Fruit fly (Drosophila melanogaster) whole organism, embryonic: ENCODE data around the gene Gld2.

ENCODE experiments used
- CG1024 ChIP-seq: fragments of 200-800 bp; sonication (Bioruptor generic); IDR thresholded peaks from 2 replicates; pipeline ENCODE4 v1.3.6; 2022; ENCODE audit warnings: missing biosample characterization, missing genetic modification characterization
- CG1233 ChIP-seq: fragments of 200-800 bp; sonication (Bioruptor generic); optimal IDR thresholded peaks from 4 replicates; lab custom pipeline; 2018; ENCODE audit warnings: missing biosample characterization, mild to moderate bottlenecking, missing genetic modification characterization
- CG13296 ChIP-seq: fragments of 200-800 bp; sonication (Bioruptor generic); optimal IDR thresholded peaks from 3 replicates; lab custom pipeline; 2018; ENCODE audit warnings: missing biosample characterization, mild to moderate bottlenecking, missing genetic modification characterization
- CG14710 ChIP-seq: fragments of 200-800 bp; sonication (Bioruptor generic); optimal IDR thresholded peaks from 3 replicates; lab custom pipeline; 2019; ENCODE audit warnings: missing biosample characterization, mild to moderate bottlenecking, missing genetic modification characterization, moderate library complexity
- CG15601 ChIP-seq: fragments of 200-800 bp; sonication (Bioruptor generic); optimal IDR thresholded peaks from 3 replicates; lab custom pipeline; 2019; ENCODE audit warnings: missing biosample characterization, mild to moderate bottlenecking, missing genetic modification characterization, moderate library complexity
- CG16813 ChIP-seq: fragments of 200-800 bp; sonication (Bioruptor generic); IDR thresholded peaks from 3 replicates; pipeline ENCODE4 v1.3.6; 2022; ENCODE audit warnings: missing biosample characterization, missing genetic modification characterization; ENCODE audit not compliant: partially characterized antibody
- CG17568 ChIP-seq: fragments of 200-800 bp; sonication (Bioruptor generic); optimal IDR thresholded peaks from 2 replicates; lab custom pipeline; 2018; ENCODE audit warnings: missing biosample characterization, mild to moderate bottlenecking, missing genetic modification characterization, moderate library complexity
- CG1832 ChIP-seq: fragments of 200-800 bp; sonication (Bioruptor generic); optimal IDR thresholded peaks from 2 replicates; lab custom pipeline; 2017; ENCODE audit warnings: missing biosample characterization, mild to moderate bottlenecking, missing genetic modification characterization, inconsistent platforms
- CG2712 ChIP-seq: fragments of 200-800 bp; optimal IDR thresholded peaks from 3 replicates; lab custom pipeline; 2019; ENCODE audit warnings: missing biosample characterization, mild to moderate bottlenecking, missing genetic modification characterization, moderate library complexity
- CG31365 ChIP-seq: fragments of 200-800 bp; sonication (Bioruptor generic); optimal IDR thresholded peaks from 2 replicates; lab custom pipeline; 2018; ENCODE audit warnings: missing biosample characterization, mild to moderate bottlenecking, missing genetic modification characterization
- CG33213 ChIP-seq: fragments of 200-800 bp; sonication (Bioruptor generic); optimal IDR thresholded peaks from 3 replicates; lab custom pipeline; 2016; ENCODE audit warnings: missing biosample characterization, missing genetic modification characterization
- CG4328 ChIP-seq: fragments of 200-800 bp; sonication (Bioruptor generic); optimal IDR thresholded peaks from 3 replicates; lab custom pipeline; 2017; ENCODE audit warnings: missing biosample characterization, missing genetic modification reagents, missing genetic modification characterization
- D ChIP-seq, 2 experiments: fragments of 200-800 bp in 1 of 2; fragments of >200 bp in 1 of 2; sonication (Bioruptor generic) in 1 of 2; optimal IDR thresholded peaks; 2 replicates in 1 of 2; 3 replicates in 1 of 2; lab custom pipeline; 2017; ENCODE audit warnings: mild to moderate bottlenecking in 1 of 2, missing biosample characterization in 1 of 2, missing genetic modification characterization in 1 of 2, missing genetic modification reagents in 1 of 2
- Dad ChIP-seq: fragments of 200-800 bp; sonication (Bioruptor generic); optimal IDR thresholded peaks from 3 replicates; lab custom pipeline; 2016; ENCODE audit warnings: missing biosample characterization, missing genetic modification characterization
- Dbx ChIP-seq: fragments of 200-800 bp; sonication (Bioruptor generic); IDR thresholded peaks from 3 replicates; pipeline ENCODE4 v1.3.6; 2022; ENCODE audit warnings: missing biosample characterization, missing genetic modification characterization
- Ets65A ChIP-seq: fragments of 200-800 bp; sonication (Bioruptor generic); peaks from one replicate; lab custom pipeline; 2016; ENCODE audit warnings: missing biosample characterization, missing genetic modification characterization
- H15 ChIP-seq: fragments of 200-800 bp; sonication (Bioruptor generic); IDR thresholded peaks from 3 replicates; pipeline ENCODE4 v1.3.6; 2022; ENCODE audit warnings: missing biosample characterization, missing genetic modification characterization
- HLH54F ChIP-seq: fragments of 200-800 bp; sonication (Bioruptor generic); optimal IDR thresholded peaks from 3 replicates; lab custom pipeline; 2016; ENCODE audit warnings: missing biosample characterization, missing genetic modification characterization
- MESR4 ChIP-seq: fragments of 200-800 bp; sonication (Bioruptor generic); optimal IDR thresholded peaks from 2 replicates; lab custom pipeline; 2018; ENCODE audit warnings: missing biosample characterization, mild to moderate bottlenecking, missing genetic modification characterization, moderate library complexity
- NK7.1 ChIP-seq: fragments of 200-800 bp; sonication (Bioruptor generic); optimal IDR thresholded peaks from 3 replicates; lab custom pipeline; 2016; ENCODE audit warnings: missing biosample characterization, missing genetic modification characterization
- Nf-YB ChIP-seq: fragments of 200-800 bp; sonication (Bioruptor generic); optimal IDR thresholded peaks from 3 replicates; lab custom pipeline; 2019; ENCODE audit warnings: missing biosample characterization, mild to moderate bottlenecking, missing genetic modification characterization, moderate library complexity
- Pdp1 ChIP-seq, 2 experiments: fragments of 200-800 bp; sonication (Bioruptor generic); optimal IDR thresholded peaks; 3 replicates each; lab custom pipeline; 2016; ENCODE audit warnings: missing biosample characterization in 2 of 2, missing genetic modification characterization in 2 of 2, mild to moderate bottlenecking in 1 of 2, moderate library complexity in 1 of 2
- Sox100B ChIP-seq: fragments of 200-800 bp; sonication (Bioruptor generic); optimal IDR thresholded peaks from 3 replicates; lab custom pipeline; 2018; ENCODE audit warnings: missing biosample characterization, mild to moderate bottlenecking, missing genetic modification characterization
- Sry-δ ChIP-seq: fragments of 200-800 bp; sonication (Bioruptor generic); optimal IDR thresholded peaks from 2 replicates; lab custom pipeline; 2016; ENCODE audit warnings: missing biosample characterization, missing genetic modification characterization
- Trl ChIP-seq, 3 experiments: fragments of >200 bp in 2 of 3; fragments of 200-800 bp in 1 of 3; sonication (Bioruptor generic) in 1 of 3; optimal IDR thresholded peaks; 2 replicates in 1 of 3; 3 replicates in 2 of 3; lab custom pipeline; 2016 to 2017; ENCODE audit warnings: missing biosample characterization in 1 of 3, missing genetic modification characterization in 1 of 3
- Vsx1 ChIP-seq: fragments of 200-800 bp; sonication (Bioruptor generic); optimal IDR thresholded peaks from 2 replicates; lab custom pipeline; 2017; ENCODE audit warnings: missing biosample characterization, mild to moderate bottlenecking, missing genetic modification characterization, missing genetic modification reagents
- btn ChIP-seq: fragments of 200-800 bp; sonication (Bioruptor generic); optimal IDR thresholded peaks from 2 replicates; lab custom pipeline; 2016; ENCODE audit warnings: missing biosample characterization, missing genetic modification characterization
- chm ChIP-seq: fragments of 200-800 bp; sonication (Bioruptor generic); IDR thresholded peaks from 2 replicates; pipeline ENCODE4 v1.3.6; 2022; ENCODE audit warnings: missing biosample characterization, missing genetic modification characterization
- dpn ChIP-seq, 2 experiments: fragments of 200-800 bp; sonication (Bioruptor generic); optimal IDR thresholded peaks; 3 replicates each; lab custom pipeline; 2016; ENCODE audit warnings: missing biosample characterization in 2 of 2, missing genetic modification characterization in 2 of 2
- en ChIP-seq: fragments of 200-800 bp; sonication (Bioruptor generic); optimal IDR thresholded peaks from 2 replicates; lab custom pipeline; 2016; ENCODE audit warnings: missing biosample characterization, missing genetic modification characterization
- ewg ChIP-seq: fragments of 200-800 bp; sonication (Bioruptor generic); optimal IDR thresholded peaks from 3 replicates; lab custom pipeline; 2017; ENCODE audit warnings: mild to moderate bottlenecking, missing biosample characterization, missing genetic modification reagents, missing genetic modification characterization
- fd64A ChIP-seq: fragments of 200-800 bp; sonication (Bioruptor generic); optimal IDR thresholded peaks from 3 replicates; lab custom pipeline; 2018; ENCODE audit warnings: missing biosample characterization, mild to moderate bottlenecking, missing genetic modification characterization
- fd96Cb ChIP-seq: fragments of 200-800 bp; sonication (Bioruptor generic); optimal IDR thresholded peaks from 2 replicates; lab custom pipeline; 2018; ENCODE audit warnings: missing biosample characterization, mild to moderate bottlenecking, missing genetic modification characterization, moderate library complexity
- gro ChIP-seq: fragments of 200-800 bp; sonication (Bioruptor generic); optimal IDR thresholded peaks from 2 replicates; lab custom pipeline; 2016; ENCODE audit warnings: missing biosample characterization, missing genetic modification characterization
- hth ChIP-seq: fragments of >200 bp; optimal IDR thresholded peaks from 2 replicates; lab custom pipeline; 2017; ENCODE audit warnings: inconsistent platforms
- mirr ChIP-seq: fragments of 200-800 bp; sonication (Bioruptor generic); optimal IDR thresholded peaks from 3 replicates; lab custom pipeline; 2018; ENCODE audit warnings: missing biosample characterization, mild to moderate bottlenecking, missing genetic modification characterization
- nau ChIP-seq: fragments of 200-800 bp; sonication (Bioruptor generic); optimal IDR thresholded peaks from 3 replicates; lab custom pipeline; 2017; ENCODE audit warnings: missing biosample characterization, mild to moderate bottlenecking, missing genetic modification characterization, missing genetic modification reagents
- phol ChIP-seq: fragments of 200-800 bp; sonication (Bioruptor generic); optimal IDR thresholded peaks from 3 replicates; lab custom pipeline; 2018; ENCODE audit warnings: missing biosample characterization, mild to moderate bottlenecking, missing genetic modification characterization, moderate library complexity
- prd ChIP-seq, 3 experiments: fragments of >200 bp in 2 of 3; fragments of 200-800 bp in 1 of 3; sonication (Bioruptor generic) in 1 of 3; optimal IDR thresholded peaks in 2 of 3; IDR thresholded peaks in 1 of 3; 2 replicates in 2 of 3; 3 replicates in 1 of 3; pipeline versions ENCODE4 v1.3.6 to Lab custom; 2017 to 2022; ENCODE audit warnings: missing biosample characterization in 1 of 3, missing genetic modification characterization in 1 of 3
- pum ChIP-seq: fragments of 200-800 bp; sonication (Bioruptor generic); optimal IDR thresholded peaks from 2 replicates; lab custom pipeline; 2016; ENCODE audit warnings: missing biosample characterization, missing genetic modification characterization
- salm ChIP-seq: fragments of 200-800 bp; sonication (Bioruptor generic); optimal IDR thresholded peaks from 2 replicates; lab custom pipeline; 2018; ENCODE audit warnings: missing biosample characterization, mild to moderate bottlenecking, missing genetic modification characterization
- seq ChIP-seq: fragments of 200-800 bp; sonication (Bioruptor generic); IDR thresholded peaks from 2 replicates; pipeline ENCODE4 v1.3.6; 2022; ENCODE audit warnings: missing biosample characterization, missing genetic modification characterization
- sima ChIP-seq: fragments of 200-800 bp; sonication (Bioruptor generic); optimal IDR thresholded peaks from 2 replicates; lab custom pipeline; 2016; ENCODE audit warnings: missing biosample characterization, missing genetic modification characterization
- sob ChIP-seq: fragments of 200-800 bp; sonication (Bioruptor generic); IDR thresholded peaks from 2 replicates; pipeline ENCODE4 v1.3.6; 2022; ENCODE audit warnings: missing biosample characterization, missing genetic modification characterization
- tna ChIP-seq: fragments of 200-800 bp; sonication (Bioruptor generic); IDR thresholded peaks from 2 replicates; pipeline ENCODE4 v1.3.6; 2022; ENCODE audit warnings: missing biosample characterization, missing genetic modification characterization; ENCODE audit not compliant: partially characterized antibody
- usp ChIP-seq: fragments of >200 bp; optimal IDR thresholded peaks from 2 replicates; lab custom pipeline; 2017; ENCODE audit warnings: missing biosample characterization, missing genetic modification characterization
- zen ChIP-seq: fragments of 200-800 bp; sonication (Bioruptor generic); optimal IDR thresholded peaks from 3 replicates; lab custom pipeline; 2018; ENCODE audit warnings: missing biosample characterization, mild to moderate bottlenecking, missing genetic modification characterization, moderate library complexity

Gene Gld2

DNA sequence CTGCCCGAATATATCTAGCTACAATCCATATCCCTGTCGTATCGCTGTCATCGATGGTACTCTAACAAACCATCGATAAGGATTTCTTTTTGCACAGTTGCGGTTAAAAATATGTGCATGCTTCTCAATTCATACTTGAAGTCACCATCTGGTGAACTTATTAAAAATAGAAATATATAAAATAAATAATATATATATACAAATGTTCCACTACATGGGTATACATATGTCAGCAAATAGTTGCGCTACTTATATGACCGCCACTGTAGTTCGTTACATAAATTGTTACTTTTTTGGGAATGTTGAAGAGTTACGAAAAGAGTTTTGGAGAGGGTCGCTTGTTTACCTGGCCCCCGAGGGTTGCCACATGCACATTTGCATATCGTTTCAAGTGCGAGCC, 9.2 kb downstream of the Gld2 start (continued):
- TF ChIP-seq CG33213 (GFP tag; lab: Kevin White, UChicago) (no peak), CG16813 (no peak), fd96Cb (peak; percentile 68), CG1024 (GFP tag; lab: Robert Waterston, UW) (peak; percentile 29; the same call in 1 of the 2 replicates), seq (GFP tag; lab: Robert Waterston, UW) (no peak), prd (optimal IDR thresholded peaks at IDR 0.05; lab: Kevin White, UChicago) (no peak), prd (GFP tag; IDR thresholded peaks at IDR 0.05; lab: Robert Waterston, UW) (no peak)

DNA sequence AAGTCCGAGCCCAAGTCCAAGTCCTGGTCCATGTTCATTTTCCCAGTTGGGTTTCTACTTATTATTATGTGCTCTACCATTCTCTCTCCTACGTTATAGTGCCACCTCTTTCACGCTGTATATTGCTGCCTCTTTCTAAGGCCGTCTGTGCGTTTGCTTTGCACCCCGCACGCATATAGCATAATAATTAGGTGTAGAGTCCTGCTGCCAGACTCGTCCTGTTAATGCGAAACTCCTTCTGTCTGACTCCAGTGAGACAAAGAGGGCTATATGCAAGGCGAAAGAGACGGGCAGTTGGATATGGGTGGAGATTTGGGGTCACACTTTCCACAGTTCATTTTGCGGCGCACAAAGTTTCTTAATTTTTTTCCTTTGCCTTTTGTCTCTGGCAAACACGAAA, 11.8 kb downstream of the Gld2 start:
- TF ChIP-seq fd64A (no peak), MESR4 (GFP tag; lab: Kevin White, UChicago) (no peak), CG1832 (GFP tag; lab: Kevin White, UChicago) (peak; percentile 2), zen (tag; lab: Kevin White, UChicago) (peak; percentile 69), CG15601 (tag; lab: Kevin White, UChicago) (no peak), Nf-YB (GFP tag; lab: Kevin White, UChicago) (no peak), salm (tag; lab: Kevin White, UChicago) (no peak), gro (GFP tag; lab: Kevin White, UChicago) (no peak), sob (no peak), dpn (GFP tag; optimal IDR thresholded peaks at IDR 0.05; lab: Kevin White, UChicago) (no peak), Pdp1 (GFP tag; optimal IDR thresholded peaks at IDR 0.05; lab: Kevin White, UChicago) (no peak), CG1233 (no peak), Ets65A (GFP tag; lab: Kevin White, UChicago) (peak; percentile 54), CG4328 (GFP tag; lab: Kevin White, UChicago) (no peak)

- TF ChIP-seq chm (GFP tag; lab: Robert Waterston, UW), result peak; percentile 47; the same call in 1 of the 2 replicates
- no peak for TF ChIP-seq Dad (GFP tag; lab: Kevin White, UChicago)
- TF ChIP-seq usp (GFP tag; lab: Kevin White, UChicago), result no peak
- no peak for TF ChIP-seq en (GFP tag; lab: Kevin White, UChicago)
- peak; percentile 73 for TF ChIP-seq Ets65A (GFP tag; lab: Kevin White, UChicago)
- TF ChIP-seq CG13296, result peak; percentile 25
- peak; percentile 30 for TF ChIP-seq NK7.1 (GFP tag; lab: Kevin White, UChicago)
- TF ChIP-seq mirr (GFP tag; lab: Kevin White, UChicago), result peak; percentile 34
- no peak for TF ChIP-seq Vsx1
- TF ChIP-seq hth (lab: Kevin White, UChicago), result no peak
- TF ChIP-seq Dbx, result peak; percentile 37; the same call in 1 of the 3 replicates
- TF ChIP-seq ewg (GFP tag; lab: Kevin White, UChicago), result peak; percentile 29
- TF ChIP-seq CG14710 (tag; lab: Kevin White, UChicago), result peak; percentile 62
- TF ChIP-seq btn (GFP tag; lab: Kevin White, UChicago), result no peak
- TF ChIP-seq HLH54F (GFP tag; lab: Kevin White, UChicago), result peak; percentile 16
- TF ChIP-seq sima (GFP tag; lab: Kevin White, UChicago), result no peak
- no peak for TF ChIP-seq tna (GFP tag; lab: Robert Waterston, UW)
- no peak for TF ChIP-seq CG31365 (tag; lab: Kevin White, UChicago)
- peak; percentile 31 for TF ChIP-seq CG17568 (GFP tag; lab: Kevin White, UChicago)
- peak; percentile 3 for TF ChIP-seq CG1233
- no peak for TF ChIP-seq H15
- TF ChIP-seq nau, result peak; percentile 3
- TF ChIP-seq Sox100B, result peak; percentile 50
- TF ChIP-seq Trl (optimal IDR thresholded peaks at IDR 0.05; lab: Kevin White, UChicago), result no peak
- peak; percentile 48 for TF ChIP-seq Trl (GFP tag; optimal IDR thresholded peaks at IDR 0.05; lab: Kevin White, UChicago)
- peak; percentile 14 to 33 for TF ChIP-seq dpn (GFP tag; optimal IDR thresholded peaks at IDR 0.05; lab: Kevin White, UChicago)
- no peak for TF ChIP-seq D (optimal IDR thresholded peaks at IDR 0.05; lab: Kevin White, UChicago)
- TF ChIP-seq D (GFP tag; optimal IDR thresholded peaks at IDR 0.05; lab: Kevin White, UChicago), result peak; percentile 71
- peak; percentile 36 for TF ChIP-seq pum
- TF ChIP-seq CG2712 (tag; lab: Kevin White, UChicago), result peak; percentile 71
- TF ChIP-seq phol (tag; lab: Kevin White, UChicago), result peak; percentile 63
- peak; percentile 5 for TF ChIP-seq Sry-δ
Measured at dm6 chr3R:22236761-22237160, 25.1 kb downstream of the Gld2 start.
